Worm (Caenorhabditis elegans): ENCODE measurements around the gene mdt-27.
A peak's percentile ranks its signal among the peaks of the same experiment; 100 is the strongest.

Gene mdt-27

ce11 chrV:9165073-9165699 is 48.3 kb downstream of the mdt-27 start, which contains the start of gene col-10:
Gene col-10, minus strand, starts transcription at chrV:9165307.
- TF ChIP-seq sma-9 (GFP tag; optimal IDR thresholded peaks at IDR 0.05) (peak; percentile 39), sma-9 (tag; optimal IDR thresholded peaks at IDR 0.05) (no peak), ama-1 (optimal IDR thresholded peaks at IDR 0.05) (peak; percentile 91), sma-3 (GFP tag; optimal IDR thresholded peaks at IDR 0.05) (peak; percentile 32), fos-1 (tag; optimal IDR thresholded peaks at IDR 0.05) (peak; percentile 3), crh-2 (tag; optimal IDR thresholded peaks at IDR 0.05) (peak; percentile 47), Y55F3AM.14 (GFP tag; optimal IDR thresholded peaks at IDR 0.05) (no peak), ceh-16 (tag; optimal IDR thresholded peaks at IDR 0.05) (peak; percentile 31), ztf-4 (tag; optimal IDR thresholded peaks at IDR 0.05) (no peak), nhr-25 (tag; optimal IDR thresholded peaks at IDR 0.05) (peak; percentile 44), unc-39 (tag; optimal IDR thresholded peaks at IDR 0.05) (no peak), egl-27 (tag; optimal IDR thresholded peaks at IDR 0.05) (peak; percentile 19), R02D3.7 (tag; optimal IDR thresholded peaks at IDR 0.05) (no peak), unc-62 (GFP tag; optimal IDR thresholded peaks at IDR 0.05) (no peak), blmp-1 (tag; optimal IDR thresholded peaks at IDR 0.05; ENCODE audit: insufficient read depth) (peak; percentile 5)

DNA sequence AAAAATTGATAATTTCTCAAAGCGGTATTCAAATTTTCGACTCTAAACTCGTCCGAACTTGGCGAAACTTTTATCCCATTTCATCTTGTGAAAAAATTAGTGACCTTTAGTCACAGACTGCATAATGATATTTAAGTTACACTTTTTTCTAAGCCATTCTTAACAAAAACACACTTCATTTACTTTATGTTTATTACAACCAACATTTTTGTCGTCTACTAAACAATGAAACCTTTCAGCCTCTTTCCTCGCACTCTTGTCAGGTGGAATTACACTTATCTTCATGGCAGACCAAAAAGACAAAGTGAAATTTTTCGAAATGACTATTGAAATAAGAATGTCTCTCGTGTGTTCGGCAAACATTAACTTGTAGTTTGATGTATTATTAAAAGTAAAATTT is 49.6 kb downstream of the mdt-27 start:
- TF ChIP-seq sma-9 (GFP tag; optimal IDR thresholded peaks at IDR 0.05) = no peak
- TF ChIP-seq sma-9 (tag; optimal IDR thresholded peaks at IDR 0.05) = no peak
- TF ChIP-seq nhr-6 (tag; optimal IDR thresholded peaks at IDR 0.05) = no peak
- TF ChIP-seq ztf-4 (tag; optimal IDR thresholded peaks at IDR 0.05) = peak; percentile 6
- peak; percentile 28 for TF ChIP-seq nhr-21 (tag; optimal IDR thresholded peaks at IDR 0.05)
- TF ChIP-seq lin-39 (tag; optimal IDR thresholded peaks at IDR 0.05) = no peak
- TF ChIP-seq R02D3.7 (tag; optimal IDR thresholded peaks at IDR 0.05) = no peak
- no peak for TF ChIP-seq dmd-4 (tag; optimal IDR thresholded peaks at IDR 0.05)
- TF ChIP-seq ama-1 (optimal IDR thresholded peaks at IDR 0.05) = peak; percentile 93
- no peak for TF ChIP-seq elt-1 (tag; optimal IDR thresholded peaks at IDR 0.05)
- no peak for TF ChIP-seq nhr-11 (tag; optimal IDR thresholded peaks at IDR 0.05)
- TF ChIP-seq snpc-4 (tag; optimal IDR thresholded peaks at IDR 0.05) = no peak
- no peak for TF ChIP-seq sem-4 (tag; optimal IDR thresholded peaks at IDR 0.05)
- no peak for TF ChIP-seq C34F6.9 (tag; optimal IDR thresholded peaks at IDR 0.05)
- no peak for TF ChIP-seq ceh-82 (tag; optimal IDR thresholded peaks at IDR 0.05)
- no peak for TF ChIP-seq F13H6.1 (tag; optimal IDR thresholded peaks at IDR 0.05)
- no peak for TF ChIP-seq lsy-2 (tag; optimal IDR thresholded peaks at IDR 0.05)
- no peak for TF ChIP-seq nhr-10 (tag; optimal IDR thresholded peaks at IDR 0.05)
- no peak for TF ChIP-seq mdl-1 (tag; optimal IDR thresholded peaks at IDR 0.05)
- TF ChIP-seq ztf-11 (tag; optimal IDR thresholded peaks at IDR 0.05) = no peak
- no peak for TF ChIP-seq fos-1 (tag; optimal IDR thresholded peaks at IDR 0.05)
- no peak for TF ChIP-seq unc-62 (GFP tag; optimal IDR thresholded peaks at IDR 0.05)
- no peak for TF ChIP-seq ztf-1 (GFP tag; conservative IDR thresholded peaks at IDR 0.05)
- no peak for TF ChIP-seq skn-1 (tag; optimal IDR thresholded peaks at IDR 0.05)
- no peak for TF ChIP-seq ZK546.5 (tag; optimal IDR thresholded peaks at IDR 0.05)
- TF ChIP-seq Y55F3AM.14 (GFP tag; optimal IDR thresholded peaks at IDR 0.05) = no peak
- peak; percentile 23 for TF ChIP-seq crh-2 (tag; optimal IDR thresholded peaks at IDR 0.05)
- no peak for TF ChIP-seq nhr-12 (tag; optimal IDR thresholded peaks at IDR 0.05)
- TF ChIP-seq nhr-77 (tag; optimal IDR thresholded peaks at IDR 0.05) = no peak
- no peak for TF ChIP-seq mbf-1 (tag; optimal IDR thresholded peaks at IDR 0.05)
- TF ChIP-seq mab-5 (tag; optimal IDR thresholded peaks at IDR 0.05) = no peak
- TF ChIP-seq unc-55 (GFP tag; optimal IDR thresholded peaks at IDR 0.05) = no peak
- TF ChIP-seq gmeb-1 (tag; optimal IDR thresholded peaks at IDR 0.05) = no peak
- TF ChIP-seq blmp-1 (tag; optimal IDR thresholded peaks at IDR 0.05; ENCODE audit: insufficient read depth) = peak; percentile 0
- no peak for TF ChIP-seq elt-3 (tag; optimal IDR thresholded peaks at IDR 0.05)
- peak; percentile 14 for TF ChIP-seq sma-3 (GFP tag; optimal IDR thresholded peaks at IDR 0.05)
- TF ChIP-seq unc-39 (tag; optimal IDR thresholded peaks at IDR 0.05) = no peak
- no peak for TF ChIP-seq lin-11 (tag; optimal IDR thresholded peaks at IDR 0.05)
- TF ChIP-seq lin-13 (GFP tag; optimal IDR thresholded peaks at IDR 0.05) = peak; percentile 17
- no peak for TF ChIP-seq peb-1 (tag; optimal IDR thresholded peaks at IDR 0.05)
- TF ChIP-seq nhr-237 (tag; optimal IDR thresholded peaks at IDR 0.05) = no peak
- no peak for TF ChIP-seq nhr-23 (tag; optimal IDR thresholded peaks at IDR 0.05)
- TF ChIP-seq nhr-25 (tag; optimal IDR thresholded peaks at IDR 0.05) = peak; percentile 91
- TF ChIP-seq nhr-129 (tag; optimal IDR thresholded peaks at IDR 0.05) = no peak

Measured in whole organism, L2 larva.